Worm (Caenorhabditis elegans) whole organism, L4 larva: ENCODE data around the gene lpin-1.

Experiments used
- nhr-76 ChIP-seq: fragments of 150-350 bp; optimal IDR thresholded peaks from 2 replicates; lab custom pipeline; 2014; ENCODE audit warnings: missing biosample characterization, missing genetic modification characterization
- ztf-11 ChIP-seq: fragments of 150-350 bp; optimal IDR thresholded peaks from 2 replicates; lab custom pipeline; 2014; ENCODE audit warnings: missing biosample characterization, missing genetic modification characterization

DNA sequence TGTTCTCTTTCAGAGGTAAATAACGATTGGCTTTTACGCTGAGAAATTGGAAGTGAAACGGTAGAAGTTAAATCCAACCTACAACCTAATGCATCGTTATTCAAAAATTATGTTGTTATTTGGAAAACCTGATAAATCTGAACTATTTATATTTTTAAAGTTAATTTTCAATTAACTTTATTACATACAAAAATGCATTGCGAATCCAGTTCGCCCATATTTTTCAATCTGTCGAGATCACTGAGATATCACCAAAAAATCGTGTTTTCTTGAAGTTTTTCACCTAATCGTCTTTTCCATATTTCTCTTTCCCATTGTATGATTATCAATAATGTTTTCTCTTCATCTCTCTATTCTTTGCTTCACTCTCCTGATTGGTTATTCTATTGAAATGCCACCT, 33.3 kb downstream of the lpin-1 start, which contains the start of gene F53F4.15:
- no peak for TF ChIP-seq ztf-11 (tag; lab: Kevin White, UChicago)
- TF ChIP-seq nhr-76 (tag; lab: Kevin White, UChicago), result no peak
